Fruit fly (Drosophila melanogaster) whole organism, embryonic: ENCODE measurements around the gene Vdup1.

Source experiments
- Ada2b ChIP-seq: fragments of 200-800 bp; sonication (Bioruptor generic); IDR thresholded peaks from 2 replicates; pipeline ENCODE4 v1.3.6; 2022; ENCODE audit warnings: missing biosample characterization, missing genetic modification characterization
- CG10267 ChIP-seq: fragments of 200-800 bp; sonication (Bioruptor generic); optimal IDR thresholded peaks from 2 replicates; lab custom pipeline; 2018; ENCODE audit warnings: missing biosample characterization, mild to moderate bottlenecking, missing genetic modification characterization, moderate library complexity
- CG11093 ChIP-seq: fragments of 200-800 bp; sonication (Bioruptor generic); IDR thresholded peaks from 3 replicates; pipeline ENCODE4 v1.3.6; 2022; ENCODE audit warnings: missing biosample characterization, missing genetic modification characterization
- CG11504 ChIP-seq: fragments of 200-800 bp; sonication (Bioruptor generic); optimal IDR thresholded peaks from 3 replicates; lab custom pipeline; 2019; ENCODE audit warnings: missing biosample characterization, mild to moderate bottlenecking, missing genetic modification characterization, moderate library complexity
- CG12659 ChIP-seq: fragments of 200-800 bp; sonication (Bioruptor generic); optimal IDR thresholded peaks from 3 replicates; lab custom pipeline; 2017; ENCODE audit warnings: mild to moderate bottlenecking, missing biosample characterization, missing genetic modification reagents, missing genetic modification characterization
- CG13287 ChIP-seq: fragments of 200-800 bp; sonication (Bioruptor generic); IDR thresholded peaks from 2 replicates; pipeline ENCODE4 v1.3.6; 2022; ENCODE audit warnings: missing biosample characterization, missing genetic modification characterization; ENCODE audit not compliant: partially characterized antibody
- CG13296 ChIP-seq: fragments of 200-800 bp; sonication (Bioruptor generic); optimal IDR thresholded peaks from 3 replicates; lab custom pipeline; 2018; ENCODE audit warnings: missing biosample characterization, mild to moderate bottlenecking, missing genetic modification characterization
- CG15011 ChIP-seq: fragments of 200-800 bp; sonication (Bioruptor generic); optimal IDR thresholded peaks from 3 replicates; lab custom pipeline; 2018; ENCODE audit warnings: missing biosample characterization, mild to moderate bottlenecking, missing genetic modification characterization
- CG17361 ChIP-seq: fragments of 200-800 bp; sonication (Bioruptor generic); IDR thresholded peaks from 3 replicates; pipeline ENCODE4 v1.3.6; 2022; ENCODE audit warnings: missing biosample characterization, missing genetic modification characterization
- CG17912 ChIP-seq: fragments of 200-800 bp; sonication (Bioruptor generic); optimal IDR thresholded peaks from 2 replicates; lab custom pipeline; 2018; ENCODE audit warnings: missing biosample characterization, mild to moderate bottlenecking, missing genetic modification characterization
- CG2129 ChIP-seq: fragments of 200-800 bp; sonication (Bioruptor generic); IDR thresholded peaks from 2 replicates; pipeline ENCODE4 v1.3.6; 2022; ENCODE audit warnings: missing biosample characterization, missing genetic modification characterization; ENCODE audit not compliant: partially characterized antibody
- CG2712 ChIP-seq: fragments of 200-800 bp; optimal IDR thresholded peaks from 3 replicates; lab custom pipeline; 2019; ENCODE audit warnings: missing biosample characterization, mild to moderate bottlenecking, missing genetic modification characterization, moderate library complexity
- CG30020 ChIP-seq: fragments of 200-800 bp; optimal IDR thresholded peaks from 2 replicates; lab custom pipeline; 2019; ENCODE audit warnings: missing biosample characterization, mild to moderate bottlenecking, missing genetic modification characterization, moderate library complexity
- CG30431 ChIP-seq: fragments of 200-800 bp; sonication (Bioruptor generic); optimal IDR thresholded peaks from 2 replicates; lab custom pipeline; 2017; ENCODE audit warnings: missing biosample characterization, missing genetic modification characterization
- CG31365 ChIP-seq: fragments of 200-800 bp; sonication (Bioruptor generic); optimal IDR thresholded peaks from 2 replicates; lab custom pipeline; 2018; ENCODE audit warnings: missing biosample characterization, mild to moderate bottlenecking, missing genetic modification characterization
- CG42726 ChIP-seq: fragments of 200-800 bp; sonication (Bioruptor generic); IDR thresholded peaks from 2 replicates; pipeline ENCODE4 v1.3.6; 2022; ENCODE audit warnings: missing biosample characterization, missing genetic modification characterization; ENCODE audit not compliant: partially characterized antibody
- CG4707 ChIP-seq: fragments of 200-800 bp; sonication (Bioruptor generic); optimal IDR thresholded peaks from 2 replicates; lab custom pipeline; 2018; ENCODE audit warnings: missing biosample characterization, mild to moderate bottlenecking, missing genetic modification characterization, moderate library complexity
- CG4730 ChIP-seq: fragments of 200-800 bp; sonication (Bioruptor generic); IDR thresholded peaks from 2 replicates; pipeline ENCODE4 v1.3.6; 2022; ENCODE audit warnings: missing biosample characterization, missing genetic modification characterization
- CG6813 ChIP-seq: fragments of 200-800 bp; sonication (Bioruptor generic); optimal IDR thresholded peaks from 2 replicates; lab custom pipeline; 2017; ENCODE audit warnings: missing biosample characterization, missing genetic modification characterization, mild to moderate bottlenecking, moderate library complexity, missing genetic modification reagents
- CG7372 ChIP-seq: fragments of 200-800 bp; sonication (Bioruptor generic); IDR thresholded peaks from 2 replicates; pipeline ENCODE4 v1.3.6; 2022; ENCODE audit warnings: missing biosample characterization, missing genetic modification characterization
- CG7963 ChIP-seq: fragments of 200-800 bp; sonication (Bioruptor generic); IDR thresholded peaks from 3 replicates; pipeline ENCODE4 v1.3.6; 2022; ENCODE audit warnings: missing biosample characterization, missing genetic modification characterization; ENCODE audit not compliant: partially characterized antibody
- CG8924 ChIP-seq: fragments of 200-800 bp; optimal IDR thresholded peaks from 3 replicates; lab custom pipeline; 2019; ENCODE audit warnings: missing biosample characterization, mild to moderate bottlenecking, missing genetic modification characterization, moderate library complexity
- CG9932 ChIP-seq: fragments of 200-800 bp; sonication (Bioruptor generic); IDR thresholded peaks from 2 replicates; pipeline ENCODE4 v1.3.6; 2022; ENCODE audit warnings: missing biosample characterization, missing genetic modification characterization
- CTCF ChIP-seq: fragments of 200-800 bp; sonication (Bioruptor generic); optimal IDR thresholded peaks from 2 replicates; lab custom pipeline; 2017; ENCODE audit warnings: missing biosample characterization, mild to moderate bottlenecking, missing genetic modification characterization, moderate library complexity
- CoRest ChIP-seq: fragments of 200-800 bp; sonication (Bioruptor generic); optimal IDR thresholded peaks from 3 replicates; lab custom pipeline; 2018; ENCODE audit warnings: missing biosample characterization, mild to moderate bottlenecking, missing genetic modification characterization, moderate library complexity
- Dbx ChIP-seq: fragments of 200-800 bp; sonication (Bioruptor generic); IDR thresholded peaks from 3 replicates; pipeline ENCODE4 v1.3.6; 2022; ENCODE audit warnings: missing biosample characterization, missing genetic modification characterization
- Fer3 ChIP-seq: fragments of 200-800 bp; sonication (Bioruptor generic); optimal IDR thresholded peaks from 2 replicates; lab custom pipeline; 2018; ENCODE audit warnings: missing biosample characterization, mild to moderate bottlenecking, missing genetic modification characterization, moderate library complexity
- HLH3B ChIP-seq: fragments of 200-800 bp; sonication (Bioruptor generic); IDR thresholded peaks from 2 replicates; pipeline ENCODE4 v1.3.6; 2022; ENCODE audit warnings: missing biosample characterization, missing genetic modification characterization
- HLH4C ChIP-seq: fragments of 200-800 bp; sonication (Bioruptor generic); IDR thresholded peaks from 3 replicates; pipeline ENCODE4 v1.3.6; 2022; ENCODE audit warnings: missing biosample characterization, missing genetic modification characterization; ENCODE audit not compliant: partially characterized antibody
- Myb ChIP-seq: fragments of 200-800 bp; sonication (Bioruptor generic); optimal IDR thresholded peaks from 2 replicates; lab custom pipeline; 2016; ENCODE audit warnings: missing biosample characterization, missing genetic modification characterization
- Ptx1 ChIP-seq: fragments of 200-800 bp; sonication (Bioruptor generic); IDR thresholded peaks from 2 replicates; pipeline ENCODE4 v1.3.6; 2022; ENCODE audit warnings: missing biosample characterization, missing genetic modification characterization
- Tbp ChIP-seq: fragments of >200 bp; optimal IDR thresholded peaks from 2 replicates; lab custom pipeline; 2018; ENCODE audit warnings: missing biosample characterization, missing genetic modification characterization
- ab ChIP-seq: fragments of 200-800 bp; sonication (Bioruptor generic); optimal IDR thresholded peaks from 2 replicates; lab custom pipeline; 2016; ENCODE audit warnings: missing biosample characterization, missing genetic modification characterization
- ase ChIP-seq: fragments of 200-800 bp; sonication (Bioruptor generic); IDR thresholded peaks from 3 replicates; pipeline ENCODE4 v1.3.6; 2022; ENCODE audit warnings: missing biosample characterization, missing genetic modification characterization
- esg ChIP-seq: fragments of 200-800 bp; sonication (Bioruptor generic); conservative IDR thresholded peaks from 2 replicates; pipeline ENCODE4 v1.3.6; 2022; ENCODE audit warnings: missing biosample characterization, missing genetic modification characterization
- fd64A ChIP-seq: fragments of 200-800 bp; sonication (Bioruptor generic); optimal IDR thresholded peaks from 3 replicates; lab custom pipeline; 2018; ENCODE audit warnings: missing biosample characterization, mild to moderate bottlenecking, missing genetic modification characterization
- h ChIP-seq: fragments of >200 bp; optimal IDR thresholded peaks from 2 replicates; lab custom pipeline; 2017
- ham ChIP-seq: fragments of 200-800 bp; sonication (Bioruptor generic); IDR thresholded peaks from 2 replicates; pipeline ENCODE4 v1.3.6; 2022; ENCODE audit warnings: missing biosample characterization, missing genetic modification characterization
- ind ChIP-seq: fragments of 200-800 bp; sonication (Bioruptor generic); optimal IDR thresholded peaks from 3 replicates; lab custom pipeline; 2016; ENCODE audit warnings: missing biosample characterization, missing genetic modification characterization
- inv ChIP-seq: fragments of 200-800 bp; sonication (Bioruptor generic); IDR thresholded peaks from 2 replicates; pipeline ENCODE4 v1.3.6; 2022; ENCODE audit warnings: missing biosample characterization, missing genetic modification characterization; ENCODE audit not compliant: partially characterized antibody
- kni ChIP-seq: fragments of 200-800 bp; sonication (Bioruptor generic); optimal IDR thresholded peaks from 3 replicates; lab custom pipeline; 2017; ENCODE audit warnings: mild to moderate bottlenecking, missing biosample characterization, missing genetic modification reagents, missing genetic modification characterization
- lbe ChIP-seq: fragments of 200-800 bp; sonication (Bioruptor generic); optimal IDR thresholded peaks from 2 replicates; lab custom pipeline; 2016; ENCODE audit warnings: missing biosample characterization, mild to moderate bottlenecking, missing genetic modification characterization
- mld ChIP-seq: fragments of 200-800 bp; sonication (Bioruptor generic); IDR thresholded peaks from 3 replicates; pipeline ENCODE4 v1.3.6; 2022; ENCODE audit warnings: missing biosample characterization, missing genetic modification characterization; ENCODE audit not compliant: partially characterized antibody
- nmo ChIP-seq: fragments of 200-800 bp; sonication (Bioruptor generic); optimal IDR thresholded peaks from 2 replicates; lab custom pipeline; 2018; ENCODE audit warnings: missing biosample characterization, mild to moderate bottlenecking, missing genetic modification characterization, moderate library complexity
- pho ChIP-seq: fragments of 200-800 bp; sonication (Bioruptor generic); optimal IDR thresholded peaks from 2 replicates; lab custom pipeline; 2016; ENCODE audit warnings: missing biosample characterization, missing genetic modification characterization
- phol ChIP-seq: fragments of 200-800 bp; sonication (Bioruptor generic); optimal IDR thresholded peaks from 3 replicates; lab custom pipeline; 2018; ENCODE audit warnings: missing biosample characterization, mild to moderate bottlenecking, missing genetic modification characterization, moderate library complexity
- pita ChIP-seq: fragments of 200-800 bp; sonication (Bioruptor generic); optimal IDR thresholded peaks from 2 replicates; lab custom pipeline; 2017; ENCODE audit warnings: missing biosample characterization, mild to moderate bottlenecking, missing genetic modification characterization
- salm ChIP-seq: fragments of 200-800 bp; sonication (Bioruptor generic); optimal IDR thresholded peaks from 2 replicates; lab custom pipeline; 2018; ENCODE audit warnings: missing biosample characterization, mild to moderate bottlenecking, missing genetic modification characterization
- sens ChIP-seq: fragments of 200-800 bp; sonication (Bioruptor generic); peaks from one replicate; lab custom pipeline; 2016; ENCODE audit warnings: missing biosample characterization, missing genetic modification characterization
- tna ChIP-seq: fragments of 200-800 bp; sonication (Bioruptor generic); IDR thresholded peaks from 2 replicates; pipeline ENCODE4 v1.3.6; 2022; ENCODE audit warnings: missing biosample characterization, missing genetic modification characterization; ENCODE audit not compliant: partially characterized antibody
- usp ChIP-seq: fragments of >200 bp; optimal IDR thresholded peaks from 2 replicates; lab custom pipeline; 2017; ENCODE audit warnings: missing biosample characterization, missing genetic modification characterization
- zf30C ChIP-seq: fragments of 200-800 bp; sonication (Bioruptor generic); optimal IDR thresholded peaks from 3 replicates; lab custom pipeline; 2018; ENCODE audit warnings: missing biosample characterization, mild to moderate bottlenecking, missing genetic modification characterization

Vdup1 gene

dm6 chr3L:174501-174900 lies 4.3 kb downstream of the Vdup1 start (continued):
- TF ChIP-seq CG17361: no peak
- TF ChIP-seq Fer3: no peak
- TF ChIP-seq CG30020 (tag; lab: Kevin White, UChicago): peak; percentile 2
- no peak for TF ChIP-seq salm
- no peak for TF ChIP-seq Ptx1 (GFP tag; lab: Robert Waterston, UW)
- no peak for TF ChIP-seq CG4730 (GFP tag; lab: Robert Waterston, UW)
- TF ChIP-seq CG30431: no peak
- TF ChIP-seq CG7963 (GFP tag; lab: Robert Waterston, UW): peak; percentile 79
- TF ChIP-seq CG11504 (tag; lab: Kevin White, UChicago): no peak
- TF ChIP-seq phol (tag; lab: Kevin White, UChicago): no peak
- TF ChIP-seq CG13296: peak; percentile 17
- peak; percentile 68 for TF ChIP-seq CG2129
- no peak for TF ChIP-seq CG9932
- no peak for TF ChIP-seq Tbp (GFP tag; lab: Kevin White, UChicago)
- TF ChIP-seq zf30C (GFP tag; lab: Kevin White, UChicago): no peak
- no peak for TF ChIP-seq CG7372 (GFP tag; lab: Robert Waterston, UW)
- TF ChIP-seq kni: no peak
- TF ChIP-seq CG4707: no peak
- TF ChIP-seq CG2712 (tag; lab: Kevin White, UChicago): peak; percentile 3
- TF ChIP-seq CG15011 (GFP tag; lab: Kevin White, UChicago): no peak
- TF ChIP-seq tna: peak; percentile 88
- TF ChIP-seq CG42726: peak; percentile 86
- TF ChIP-seq ind: no peak
- no peak for TF ChIP-seq CTCF (GFP tag; lab: Kevin White, UChicago)
- peak; percentile 2 for TF ChIP-seq CG10267
- TF ChIP-seq CG31365 (tag; lab: Kevin White, UChicago): no peak
- TF ChIP-seq CG8924 (tag; lab: Kevin White, UChicago): no peak
- no peak for TF ChIP-seq CG6813 (GFP tag; lab: Kevin White, UChicago)
- no peak for TF ChIP-seq esg
- TF ChIP-seq lbe (GFP tag; lab: Kevin White, UChicago): peak; percentile 10
- TF ChIP-seq HLH4C (GFP tag; lab: Robert Waterston, UW): peak; percentile 91
- no peak for TF ChIP-seq usp (GFP tag; lab: Kevin White, UChicago)
- peak; percentile 96 for TF ChIP-seq CG13287 (GFP tag; lab: Robert Waterston, UW)
- no peak for TF ChIP-seq pita (GFP tag; lab: Kevin White, UChicago)
- no peak for TF ChIP-seq ab (GFP tag; lab: Kevin White, UChicago)
- TF ChIP-seq CG11093: no peak
- TF ChIP-seq h (lab: Kevin White, UChicago): no peak
- TF ChIP-seq CG17912 (GFP tag; lab: Kevin White, UChicago): no peak
- peak; percentile 19 for TF ChIP-seq nmo (GFP tag; lab: Kevin White, UChicago)
- TF ChIP-seq pho: no peak
- TF ChIP-seq ham (GFP tag; lab: Robert Waterston, UW): no peak
- peak; percentile 70 for TF ChIP-seq sens (GFP tag; lab: Kevin White, UChicago)
- peak; percentile 14 for TF ChIP-seq CoRest (tag; lab: Kevin White, UChicago)
- TF ChIP-seq fd64A (GFP tag; lab: Kevin White, UChicago): no peak
- TF ChIP-seq Myb (GFP tag; lab: Kevin White, UChicago): peak; percentile 94
- no peak for TF ChIP-seq HLH3B
- no peak for TF ChIP-seq ase (GFP tag; lab: Robert Waterston, UW)
- TF ChIP-seq mld (GFP tag; lab: Robert Waterston, UW): peak; percentile 86
- TF ChIP-seq Dbx (GFP tag; lab: Robert Waterston, UW): no peak
- TF ChIP-seq inv: peak; percentile 77
- TF ChIP-seq CG12659 (GFP tag; lab: Kevin White, UChicago): peak; percentile 47
- no peak for TF ChIP-seq Ada2b (GFP tag; lab: Robert Waterston, UW)
